Worm (Caenorhabditis elegans): ENCODE data around the gene B0244.17.
A peak's percentile ranks its signal among the peaks of the same experiment; 100 is the strongest.

DNA sequence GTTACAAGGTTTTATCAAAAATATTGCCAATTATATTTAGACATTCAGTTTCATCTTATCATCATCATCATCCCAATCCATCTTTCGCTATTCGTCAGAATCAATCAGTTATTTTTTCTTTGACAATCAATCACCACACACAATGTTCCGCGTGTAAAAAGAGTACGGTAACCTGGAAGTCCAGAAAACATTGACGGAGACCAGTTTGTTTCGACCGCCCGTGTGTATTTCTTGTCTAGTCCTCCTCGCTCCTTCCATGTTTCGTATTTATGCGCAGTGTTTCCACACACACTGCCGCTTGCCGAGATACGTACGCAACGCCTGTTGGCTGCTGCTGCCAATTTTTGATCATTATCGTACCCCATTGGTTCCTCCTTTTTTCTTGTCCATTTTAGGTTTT lies 22.3 kb upstream of the B0244.17 start:
- TF ChIP-seq hmg-4 (GFP tag; optimal IDR thresholded peaks at IDR 0.05) (no peak), ama-1 (optimal IDR thresholded peaks at IDR 0.05) (no peak), sea-1 (GFP tag; conservative IDR thresholded peaks at IDR 0.05) (0 out of 2 replicates have a peak, but pooled peaks have one; percentile 26), hnd-1 (tag; optimal IDR thresholded peaks at IDR 0.05) (no peak), tra-4 (tag; optimal IDR thresholded peaks at IDR 0.05) (no peak), flt-1 (GFP tag; IDR thresholded peaks at IDR 0.05) (no peak), pes-1 (GFP tag; IDR thresholded peaks at IDR 0.05) (no peak), ceh-36 (tag; optimal IDR thresholded peaks at IDR 0.05) (no peak), hmbx-1 (tag; optimal IDR thresholded peaks at IDR 0.05) (no peak), ceh-13 (GFP tag; optimal IDR thresholded peaks at IDR 0.05) (no peak), tbx-11 (GFP tag; IDR thresholded peaks at IDR 0.05) (no peak), tbx-37 (GFP tag; conservative IDR thresholded peaks at IDR 0.05) (no peak), scrt-1 (GFP tag; IDR thresholded peaks at IDR 0.05) (no peak), F13C5.2 (tag; optimal IDR thresholded peaks at IDR 0.05) (no peak)

Data from whole organism, early embryonic.